Fruit fly (Drosophila melanogaster) S2 (cell line): ENCODE measurements around the gene Ip259.

Experiments used
- CG8478 ChIP-seq: fragments of >200 bp; optimal IDR thresholded peaks from 2 replicates; lab custom pipeline; 2018
- CTCF ChIP-seq, 2 experiments: fragments of >200 bp; optimal IDR thresholded peaks; 2 replicates each; lab custom pipeline; 2018

- no peak for TF ChIP-seq CG8478 (lab: Kevin White, UChicago)
- no peak for TF ChIP-seq CTCF (optimal IDR thresholded peaks at IDR 0.05; lab: Kevin White, UChicago)
Measured at dm6 chr2L:10422643-10423606, 14.8 kb downstream of the Ip259 start, which contains the start of the genes pie and Wdfy2.
